Fruit fly (Drosophila melanogaster) S2 (cell line): ENCODE measurements around the gene CG43897.

Experiments used
- CG8478 ChIP-seq: fragments of >200 bp; optimal IDR thresholded peaks from 2 replicates; lab custom pipeline; 2018
- CTCF ChIP-seq, 2 experiments: fragments of >200 bp; optimal IDR thresholded peaks; 2 replicates each; lab custom pipeline; 2018

- TF ChIP-seq CG8478 (lab: Kevin White, UChicago) (no peak), CTCF (optimal IDR thresholded peaks at IDR 0.05; lab: Kevin White, UChicago) (no peak)
These were observed 7.6 kb downstream of the CG43897 start for dm6 chr3L:9821138-9821681.
